Worm (Caenorhabditis elegans): ENCODE measurements around the gene disl-2.

disl-2 gene

ce11 chrIII:5449762-5450308 is 6.9 kb downstream of the disl-2 start, which contains the start of gene F48E8.8 (continued):
- no peak for TF ChIP-seq F23B12.7 (tag; optimal IDR thresholded peaks at IDR 0.05; ENCODE audit: insufficient read depth)
- peak in 1 of 3 experiments; percentile 43 for TF ChIP-seq lin-35 (GFP tag; optimal IDR thresholded peaks at IDR 0.05)
- no peak for TF ChIP-seq efl-1 (GFP tag; optimal IDR thresholded peaks at IDR 0.05)
- TF ChIP-seq repo-1 (tag; optimal IDR thresholded peaks at IDR 0.05) = no peak
- TF ChIP-seq cebp-1 (GFP tag; IDR thresholded peaks at IDR 0.05) = 0 out of 2 replicates have a peak, but pooled peaks have one; percentile 13
- TF ChIP-seq cebp-1 (tag; optimal IDR thresholded peaks at IDR 0.05) = peak; percentile 81
- TF ChIP-seq egrh-3 (GFP tag; IDR thresholded peaks at IDR 0.05) = no peak
- TF ChIP-seq somi-1 (GFP tag; optimal IDR thresholded peaks at IDR 0.05) = no peak
- no peak for TF ChIP-seq F49E8.2 (tag; optimal IDR thresholded peaks at IDR 0.05; ENCODE audit: insufficient read depth)
- TF ChIP-seq fkh-3 (tag; optimal IDR thresholded peaks at IDR 0.05) = no peak
- no peak for TF ChIP-seq let-607 (tag; optimal IDR thresholded peaks at IDR 0.05)
- no peak for TF ChIP-seq sea-2 (GFP tag; IDR thresholded peaks at IDR 0.05)
- no peak for TF ChIP-seq gei-17 (GFP tag; optimal IDR thresholded peaks at IDR 0.05)
- peak; percentile 51 for TF ChIP-seq lin-54 (GFP tag; optimal IDR thresholded peaks at IDR 0.05)
- no peak for TF ChIP-seq sdz-38 (tag; optimal IDR thresholded peaks at IDR 0.05)
- TF ChIP-seq attf-3 (GFP tag; conservative IDR thresholded peaks at IDR 0.05) = no peak
- no peak for TF ChIP-seq ztf-22 (GFP tag; optimal IDR thresholded peaks at IDR 0.05)
- no peak for TF ChIP-seq Y95B8A.8 (GFP tag; IDR thresholded peaks at IDR 0.05)
- no peak for TF ChIP-seq hmg-20 (GFP tag; IDR thresholded peaks at IDR 0.05)

- TF ChIP-seq xnd-1 (tag; optimal IDR thresholded peaks at IDR 0.05) = no peak
- TF ChIP-seq lsl-1 (GFP tag; optimal IDR thresholded peaks at IDR 0.05) = no peak
- no peak for TF ChIP-seq somi-1 (GFP tag; optimal IDR thresholded peaks at IDR 0.05)
- no peak for TF ChIP-seq ztf-6 (GFP tag; IDR thresholded peaks at IDR 0.05)
- no peak for TF ChIP-seq F37B4.10 (GFP tag; IDR thresholded peaks at IDR 0.05)
- TF ChIP-seq aptf-3 (GFP tag; IDR thresholded peaks at IDR 0.05) = no peak
- no peak for TF ChIP-seq snpc-1.1 (tag; optimal IDR thresholded peaks at IDR 0.05; ENCODE audit: insufficient read depth)
- TF ChIP-seq ztf-28 (GFP tag; IDR thresholded peaks at IDR 0.05) = no peak
Measured at ce11 chrIII:5450430-5450829, 7.5 kb downstream of the disl-2 start, which contains the start of gene paa-1. Gene paa-1, plus strand, starts transcription at chrIII:5450730.

- TF ChIP-seq mcd-1 (GFP tag; IDR thresholded peaks at IDR 0.05) = 0 out of 2 replicates have a peak, but pooled peaks have one; percentile 16
- TF ChIP-seq hmg-1.2 (GFP tag; IDR thresholded peaks at IDR 0.05) = no peak
- no peak for TF ChIP-seq ceh-100 (GFP tag; IDR thresholded peaks at IDR 0.05)
- no peak for TF ChIP-seq Y95B8A.8 (GFP tag; IDR thresholded peaks at IDR 0.05)
- TF ChIP-seq repo-1 (tag; optimal IDR thresholded peaks at IDR 0.05) = peak; percentile 19
- TF ChIP-seq ceh-91 (GFP tag; IDR thresholded peaks at IDR 0.05) = no peak
- TF ChIP-seq nfya-1 (tag; optimal IDR thresholded peaks at IDR 0.05; ENCODE audit: borderline replicate concordance, insufficient read depth) = no peak
- TF ChIP-seq B0336.3 (GFP tag; IDR thresholded peaks at IDR 0.05) = 0 out of 2 replicates have a peak, but pooled peaks have one; percentile 18
- TF ChIP-seq ceh-40 (GFP tag; IDR thresholded peaks at IDR 0.05) = no peak
- no peak for TF ChIP-seq lin-35 (GFP tag; optimal IDR thresholded peaks at IDR 0.05)
Measured at ce11 chrIII:5453290-5453689, 10.3 kb downstream of the disl-2 start, which contains the start of gene F48E8.4. Gene F48E8.4, plus strand, starts transcription at chrIII:5453590.

ce11 chrIII:5461079-5461478 is 18.1 kb downstream of the disl-2 start, which contains the start of gene F48E8.3:
Gene F48E8.3, plus strand, starts transcription at chrIII:5461379.
- TF ChIP-seq T07F8.4 (tag; optimal IDR thresholded peaks at IDR 0.05) (no peak), dpl-1 (GFP tag; optimal IDR thresholded peaks at IDR 0.05) (no peak), pbrm-1 (GFP tag; IDR thresholded peaks at IDR 0.05) (no peak), attf-6 (GFP tag; IDR thresholded peaks at IDR 0.05) (no peak), dpff-1 (tag; optimal IDR thresholded peaks at IDR 0.05) (no peak), gei-17 (GFP tag; optimal IDR thresholded peaks at IDR 0.05) (no peak), nfya-2 (GFP tag; IDR thresholded peaks at IDR 0.05) (no peak), F49E8.2 (tag; optimal IDR thresholded peaks at IDR 0.05; ENCODE audit: insufficient read depth) (no peak), T26A5.8 (tag; optimal IDR thresholded peaks at IDR 0.05) (no peak), fkh-3 (tag; optimal IDR thresholded peaks at IDR 0.05) (no peak), Y67H2A.10 (GFP tag; conservative IDR thresholded peaks at IDR 0.05) (no peak), lin-26 (GFP tag; IDR thresholded peaks at IDR 0.05) (no peak), F57A8.1 (GFP tag; optimal IDR thresholded peaks at IDR 0.05) (no peak), bed-1 (GFP tag; IDR thresholded peaks at IDR 0.05) (no peak), sdz-38 (tag; optimal IDR thresholded peaks at IDR 0.05) (no peak)
